Worm (Caenorhabditis elegans): ENCODE results near the gene melo-3.

Gene melo-3

ce11 chrV:15074907-15075306, 38.2 kb upstream of the melo-3 start:
- TF ChIP-seq ces-1 (GFP tag; optimal IDR thresholded peaks at IDR 0.05) (peak; percentile 60), ceh-39 (tag; optimal IDR thresholded peaks at IDR 0.05) (no peak), ceh-83 (GFP tag; optimal IDR thresholded peaks at IDR 0.05) (no peak), sem-2 (GFP tag; optimal IDR thresholded peaks at IDR 0.05) (no peak), sptf-1 (tag; optimal IDR thresholded peaks at IDR 0.05) (no peak)

- TF ChIP-seq ces-1 (GFP tag; optimal IDR thresholded peaks at IDR 0.05) (peak; percentile 95), drap-1 (GFP tag; optimal IDR thresholded peaks at IDR 0.05) (peak; percentile 70), lin-32 (GFP tag; optimal IDR thresholded peaks at IDR 0.05) (no peak), pha-4 (tag; optimal IDR thresholded peaks at IDR 0.05) (no peak), ztf-11 (tag; optimal IDR thresholded peaks at IDR 0.05) (no peak), ham-2 (GFP tag; optimal IDR thresholded peaks at IDR 0.05) (no peak), elt-1 (tag; optimal IDR thresholded peaks at IDR 0.05; ENCODE audit: borderline replicate concordance, insufficient read depth) (peak; percentile 36), hlh-1 (tag; optimal IDR thresholded peaks at IDR 0.05) (no peak)
These were observed 36.1 kb upstream of the melo-3 start for ce11 chrV:15072738-15073137.

ce11 chrV:15071015-15071810, 34.5 kb upstream of the melo-3 start, which contains the start of gene unc-76:
TSS of gene unc-76 (plus strand) at chrV:15071760.
- TF ChIP-seq ceh-43 (GFP tag; optimal IDR thresholded peaks at IDR 0.05): no peak
- TF ChIP-seq lin-13 (tag; optimal IDR thresholded peaks at IDR 0.05): no peak
- no peak for TF ChIP-seq elt-1 (tag; optimal IDR thresholded peaks at IDR 0.05; ENCODE audit: borderline replicate concordance, insufficient read depth)
- peak; percentile 79 for TF ChIP-seq pha-4 (tag; optimal IDR thresholded peaks at IDR 0.05)
- TF ChIP-seq hlh-1 (tag; optimal IDR thresholded peaks at IDR 0.05): peak; percentile 62
- peak; percentile 26 for TF ChIP-seq cnd-1 (tag; optimal IDR thresholded peaks at IDR 0.05)
- no peak for TF ChIP-seq snpc-4 (tag; optimal IDR thresholded peaks at IDR 0.05)
- TF ChIP-seq mep-1 (tag; optimal IDR thresholded peaks at IDR 0.05): peak; percentile 44
- peak; percentile 65 for TF ChIP-seq ceh-39 (tag; optimal IDR thresholded peaks at IDR 0.05)
- TF ChIP-seq sptf-1 (tag; optimal IDR thresholded peaks at IDR 0.05): peak; percentile 35
- TF ChIP-seq mls-2 (tag; optimal IDR thresholded peaks at IDR 0.05): peak; percentile 57
- TF ChIP-seq nhr-2 (tag; optimal IDR thresholded peaks at IDR 0.05): peak; percentile 39
- TF ChIP-seq sem-2 (GFP tag; optimal IDR thresholded peaks at IDR 0.05): no peak
- TF ChIP-seq unc-39 (tag; optimal IDR thresholded peaks at IDR 0.05): no peak
- TF ChIP-seq bed-3 (GFP tag; optimal IDR thresholded peaks at IDR 0.05): no peak
- peak; percentile 60 for TF ChIP-seq nhr-237 (tag; optimal IDR thresholded peaks at IDR 0.05)
- TF ChIP-seq flh-1 (GFP tag; optimal IDR thresholded peaks at IDR 0.05): no peak
- TF ChIP-seq elt-3 (tag; optimal IDR thresholded peaks at IDR 0.05): no peak
- peak; percentile 94 for TF ChIP-seq unc-62 (GFP tag; optimal IDR thresholded peaks at IDR 0.05)
- TF ChIP-seq mab-5 (tag; optimal IDR thresholded peaks at IDR 0.05): no peak
- TF ChIP-seq unc-120 (tag; optimal IDR thresholded peaks at IDR 0.05; ENCODE audit: poor library complexity, severe bottlenecking): peak; percentile 99
- no peak for TF ChIP-seq M03D4.4 (tag; optimal IDR thresholded peaks at IDR 0.05)
- no peak for TF ChIP-seq ceh-83 (GFP tag; optimal IDR thresholded peaks at IDR 0.05)
- TF ChIP-seq tbx-8 (GFP tag; optimal IDR thresholded peaks at IDR 0.05): no peak
- TF ChIP-seq ces-1 (GFP tag; optimal IDR thresholded peaks at IDR 0.05): peak; percentile 91
- no peak for TF ChIP-seq nhr-12 (tag; optimal IDR thresholded peaks at IDR 0.05)
- peak; percentile 80 for TF ChIP-seq drap-1 (GFP tag; optimal IDR thresholded peaks at IDR 0.05)
- TF ChIP-seq nhr-76 (tag; optimal IDR thresholded peaks at IDR 0.05): no peak
- no peak for TF ChIP-seq ham-2 (GFP tag; optimal IDR thresholded peaks at IDR 0.05)
- TF ChIP-seq lsy-2 (tag; optimal IDR thresholded peaks at IDR 0.05): peak; percentile 52
- no peak for TF ChIP-seq zip-8 (tag; optimal IDR thresholded peaks at IDR 0.05)
- no peak for TF ChIP-seq nhr-28 (tag; optimal IDR thresholded peaks at IDR 0.05)
- TF ChIP-seq ztf-11 (tag; optimal IDR thresholded peaks at IDR 0.05): no peak

All from whole organism, mixed stage, embryonic.